Fruit fly (Drosophila melanogaster): ENCODE data around the gene CG32305.

- TF ChIP-seq CG8478 (optimal IDR thresholded peaks at IDR 0.05) (no peak), CTCF (optimal IDR thresholded peaks at IDR 0.05) (no peak)
Measured at dm6 chr3L:2255775-2256174, 7.3 kb downstream of the CG32305 start.
